Fruit fly (Drosophila melanogaster) whole organism, embryonic: Measurements from ENCODE around the gene CG34432.

Source experiments
- Adf1 ChIP-seq: fragments of 200-800 bp; sonication (Bioruptor generic); IDR thresholded peaks from 2 replicates; pipeline ENCODE4 v1.3.6; 2022; ENCODE audit warnings: missing biosample characterization, missing genetic modification characterization
- Atf3 ChIP-seq: fragments of 200-800 bp; sonication (Bioruptor generic); optimal IDR thresholded peaks from 3 replicates; lab custom pipeline; 2016; ENCODE audit warnings: missing biosample characterization, missing genetic modification characterization
- BEAF-32 ChIP-seq: fragments of 200-800 bp; sonication (Bioruptor generic); optimal IDR thresholded peaks from 3 replicates; lab custom pipeline; 2017; ENCODE audit warnings: missing biosample characterization, missing genetic modification characterization, mild to moderate bottlenecking, moderate library complexity, missing genetic modification reagents
- CG10321 ChIP-seq: fragments of 200-800 bp; sonication (Bioruptor generic); IDR thresholded peaks from 2 replicates; pipeline ENCODE4 v1.3.6; 2022; ENCODE audit warnings: missing biosample characterization, missing genetic modification characterization
- CG10959 ChIP-seq: fragments of 200-800 bp; sonication (Bioruptor generic); IDR thresholded peaks from 2 replicates; pipeline ENCODE4 v1.3.6; 2022; ENCODE audit warnings: missing biosample characterization, missing genetic modification characterization
- CG12391 ChIP-seq: fragments of 200-800 bp; sonication (Bioruptor generic); optimal IDR thresholded peaks from 3 replicates; lab custom pipeline; 2018; ENCODE audit warnings: missing biosample characterization, mild to moderate bottlenecking, missing genetic modification characterization, moderate library complexity
- CG14014 ChIP-seq: fragments of 200-800 bp; sonication (Bioruptor generic); IDR thresholded peaks from 2 replicates; pipeline ENCODE4 v1.3.6; 2022; ENCODE audit warnings: missing biosample characterization, missing genetic modification characterization
- CG14050 ChIP-seq: fragments of 200-800 bp; sonication (Bioruptor generic); IDR thresholded peaks from 3 replicates; pipeline ENCODE4 v1.3.6; 2022; ENCODE audit warnings: missing biosample characterization, missing genetic modification characterization
- CG15011 ChIP-seq: fragments of 200-800 bp; sonication (Bioruptor generic); optimal IDR thresholded peaks from 3 replicates; lab custom pipeline; 2018; ENCODE audit warnings: missing biosample characterization, mild to moderate bottlenecking, missing genetic modification characterization
- CG16779 ChIP-seq: fragments of 200-800 bp; sonication (Bioruptor generic); IDR thresholded peaks from 2 replicates; pipeline ENCODE4 v1.3.6; 2022; ENCODE audit warnings: missing biosample characterization, missing genetic modification characterization
- CG16813 ChIP-seq: fragments of 200-800 bp; sonication (Bioruptor generic); IDR thresholded peaks from 3 replicates; pipeline ENCODE4 v1.3.6; 2022; ENCODE audit warnings: missing biosample characterization, missing genetic modification characterization; ENCODE audit not compliant: partially characterized antibody
- CG17186 ChIP-seq: fragments of 200-800 bp; sonication (Bioruptor generic); optimal IDR thresholded peaks from 3 replicates; lab custom pipeline; 2017; ENCODE audit warnings: missing biosample characterization, missing genetic modification reagents, missing genetic modification characterization
- CG30431 ChIP-seq: fragments of 200-800 bp; sonication (Bioruptor generic); optimal IDR thresholded peaks from 2 replicates; lab custom pipeline; 2017; ENCODE audit warnings: missing biosample characterization, missing genetic modification characterization
- CG3281 ChIP-seq: fragments of 200-800 bp; sonication (Bioruptor generic); optimal IDR thresholded peaks from 3 replicates; lab custom pipeline; 2017; ENCODE audit warnings: missing biosample characterization, mild to moderate bottlenecking, missing genetic modification characterization
- CG6254 ChIP-seq: fragments of 200-800 bp; sonication (Bioruptor generic); optimal IDR thresholded peaks from 3 replicates; lab custom pipeline; 2017; ENCODE audit warnings: mild to moderate bottlenecking, missing biosample characterization, missing genetic modification reagents, missing genetic modification characterization
- CG6765 ChIP-seq: fragments of 200-800 bp; sonication (Bioruptor generic); optimal IDR thresholded peaks from 3 replicates; lab custom pipeline; 2017; ENCODE audit warnings: missing biosample characterization, mild to moderate bottlenecking, missing genetic modification characterization
- CG6791 ChIP-seq: fragments of 200-800 bp; sonication (Bioruptor generic); IDR thresholded peaks from 3 replicates; pipeline ENCODE4 v1.3.6; 2022; ENCODE audit warnings: missing biosample characterization, missing genetic modification characterization; ENCODE audit not compliant: partially characterized antibody
- CG7786 ChIP-seq: fragments of 200-800 bp; sonication (Bioruptor generic); optimal IDR thresholded peaks from 2 replicates; lab custom pipeline; 2016; ENCODE audit warnings: missing biosample characterization, missing genetic modification characterization
- CG8478 ChIP-seq: fragments of >200 bp; optimal IDR thresholded peaks from 2 replicates; lab custom pipeline; 2018
- CG9437 ChIP-seq: fragments of 200-800 bp; sonication (Bioruptor generic); optimal IDR thresholded peaks from 2 replicates; lab custom pipeline; 2018; ENCODE audit warnings: missing biosample characterization, mild to moderate bottlenecking, missing genetic modification characterization
- Deaf1 ChIP-seq: fragments of 200-800 bp; optimal IDR thresholded peaks from 3 replicates; lab custom pipeline; 2019; ENCODE audit warnings: missing biosample characterization, mild to moderate bottlenecking, missing genetic modification characterization, moderate library complexity
- ERR ChIP-seq: fragments of 200-800 bp; sonication (Bioruptor generic); optimal IDR thresholded peaks from 2 replicates; lab custom pipeline; 2016; ENCODE audit warnings: missing biosample characterization, missing genetic modification characterization
- Ets65A ChIP-seq: fragments of 200-800 bp; sonication (Bioruptor generic); peaks from one replicate; lab custom pipeline; 2016; ENCODE audit warnings: missing biosample characterization, missing genetic modification characterization
- Fer1 ChIP-seq: fragments of 200-800 bp; sonication (Bioruptor generic); optimal IDR thresholded peaks from 2 replicates; lab custom pipeline; 2017; ENCODE audit warnings: missing biosample characterization, mild to moderate bottlenecking, missing genetic modification characterization
- HHEX ChIP-seq: fragments of 200-800 bp; sonication (Bioruptor generic); optimal IDR thresholded peaks from 3 replicates; lab custom pipeline; 2017; ENCODE audit warnings: missing biosample characterization, mild to moderate bottlenecking, missing genetic modification characterization, missing genetic modification reagents
- HLH4C ChIP-seq: fragments of 200-800 bp; sonication (Bioruptor generic); IDR thresholded peaks from 3 replicates; pipeline ENCODE4 v1.3.6; 2022; ENCODE audit warnings: missing biosample characterization, missing genetic modification characterization; ENCODE audit not compliant: partially characterized antibody
- HLHmδ ChIP-seq: fragments of 200-800 bp; sonication (Bioruptor generic); optimal IDR thresholded peaks from 2 replicates; lab custom pipeline; 2018; ENCODE audit warnings: missing biosample characterization, mild to moderate bottlenecking, missing genetic modification characterization, moderate library complexity
- HmgZ ChIP-seq: fragments of 200-800 bp; sonication (Bioruptor generic); optimal IDR thresholded peaks from 2 replicates; lab custom pipeline; 2018; ENCODE audit warnings: missing biosample characterization, mild to moderate bottlenecking, missing genetic modification characterization
- Mrtf ChIP-seq: fragments of 200-800 bp; sonication (Bioruptor generic); IDR thresholded peaks from 3 replicates; pipeline ENCODE4 v1.3.6; 2022; ENCODE audit warnings: missing biosample characterization, missing genetic modification characterization
- Nf-YA ChIP-seq: fragments of 200-800 bp; sonication (Bioruptor generic); IDR thresholded peaks from 2 replicates; pipeline ENCODE4 v1.3.6; 2022; ENCODE audit warnings: missing biosample characterization, missing genetic modification characterization
- Nf-YC ChIP-seq: fragments of 200-800 bp; optimal IDR thresholded peaks from 3 replicates; lab custom pipeline; 2019; ENCODE audit warnings: missing biosample characterization, mild to moderate bottlenecking, missing genetic modification characterization, moderate library complexity
- Stat92E ChIP-seq, 3 experiments: fragments of >200 bp in 2 of 3; fragments of 200-800 bp in 1 of 3; sonication (Bioruptor generic) in 1 of 3; optimal IDR thresholded peaks; 2 replicates each; lab custom pipeline; 2017 to 2019; ENCODE audit warnings: missing biosample characterization in 3 of 3, missing genetic modification characterization in 3 of 3, mild to moderate bottlenecking in 1 of 3, moderate library complexity in 1 of 3
- abd-A ChIP-seq: fragments of 200-800 bp; sonication (Bioruptor generic); optimal IDR thresholded peaks from 3 replicates; lab custom pipeline; 2019; ENCODE audit warnings: missing biosample characterization, mild to moderate bottlenecking, missing genetic modification characterization, moderate library complexity
- crol ChIP-seq: fragments of 200-800 bp; sonication (Bioruptor generic); IDR thresholded peaks from 2 replicates; pipeline ENCODE4 v1.3.6; 2022; ENCODE audit warnings: missing biosample characterization, missing genetic modification characterization
- ewg ChIP-seq: fragments of 200-800 bp; sonication (Bioruptor generic); optimal IDR thresholded peaks from 3 replicates; lab custom pipeline; 2017; ENCODE audit warnings: mild to moderate bottlenecking, missing biosample characterization, missing genetic modification reagents, missing genetic modification characterization
- fd64A ChIP-seq: fragments of 200-800 bp; sonication (Bioruptor generic); optimal IDR thresholded peaks from 3 replicates; lab custom pipeline; 2018; ENCODE audit warnings: missing biosample characterization, mild to moderate bottlenecking, missing genetic modification characterization
- fru ChIP-seq: fragments of >200 bp; optimal IDR thresholded peaks from 2 replicates; lab custom pipeline; 2017
- onecut ChIP-seq: fragments of 200-800 bp; sonication (Bioruptor generic); IDR thresholded peaks from 2 replicates; pipeline ENCODE4 v1.3.6; 2022; ENCODE audit warnings: missing biosample characterization, missing genetic modification characterization
- psq ChIP-seq: fragments of 200-800 bp; sonication (Bioruptor generic); optimal IDR thresholded peaks from 2 replicates; lab custom pipeline; 2017; ENCODE audit warnings: missing biosample characterization, missing genetic modification characterization
- sob ChIP-seq: fragments of 200-800 bp; sonication (Bioruptor generic); IDR thresholded peaks from 2 replicates; pipeline ENCODE4 v1.3.6; 2022; ENCODE audit warnings: missing biosample characterization, missing genetic modification characterization
- sr ChIP-seq: fragments of 200-800 bp; sonication (Bioruptor generic); IDR thresholded peaks from 3 replicates; pipeline ENCODE4 v1.3.6; 2022; ENCODE audit warnings: missing biosample characterization, missing genetic modification characterization
- tx ChIP-seq: fragments of 200-800 bp; sonication (Bioruptor generic); optimal IDR thresholded peaks from 2 replicates; lab custom pipeline; 2016; ENCODE audit warnings: missing biosample characterization, missing genetic modification characterization
- vnd ChIP-seq: fragments of 200-800 bp; sonication (Bioruptor generic); IDR thresholded peaks from 3 replicates; pipeline ENCODE4 v1.3.6; 2022; ENCODE audit warnings: missing biosample characterization, missing genetic modification characterization; ENCODE audit not compliant: partially characterized antibody

The CG34432 gene

dm6 chr3R:30616098-30616857, 32.7 kb upstream of the CG34432 start (continued):
- no peak for TF ChIP-seq Stat92E (GFP tag; optimal IDR thresholded peaks at IDR 0.05; lab: Kevin White, UChicago)
- TF ChIP-seq Adf1 = peak; percentile 74
- TF ChIP-seq CG9437 = peak; percentile 27
- TF ChIP-seq fd64A = no peak
- no peak for TF ChIP-seq onecut (GFP tag; lab: Robert Waterston, UW)
- no peak for TF ChIP-seq CG14014 (GFP tag; lab: Robert Waterston, UW)
- TF ChIP-seq Fer1 (GFP tag; lab: Kevin White, UChicago) = no peak
- TF ChIP-seq Nf-YC (tag; lab: Kevin White, UChicago) = peak; percentile 97
- TF ChIP-seq vnd (GFP tag; lab: Robert Waterston, UW) = no peak
- TF ChIP-seq CG6254 (GFP tag; lab: Kevin White, UChicago) = no peak
- TF ChIP-seq sr (GFP tag; lab: Robert Waterston, UW) = peak; percentile 78; the same call in 2 of the 3 replicates
- TF ChIP-seq CG30431 = no peak
- TF ChIP-seq fru (lab: Kevin White, UChicago) = no peak
- no peak for TF ChIP-seq HLH4C (GFP tag; lab: Robert Waterston, UW)
- TF ChIP-seq Ets65A (GFP tag; lab: Kevin White, UChicago) = no peak
- peak; percentile 79 for TF ChIP-seq Deaf1
- TF ChIP-seq HHEX = no peak
- no peak for TF ChIP-seq Mrtf
- TF ChIP-seq CG6791 (GFP tag; lab: Robert Waterston, UW) = 0 out of 3 replicates have a peak, but pooled peaks have one; percentile 12
- TF ChIP-seq sob (GFP tag; lab: Robert Waterston, UW) = no peak
- no peak for TF ChIP-seq BEAF-32
- TF ChIP-seq CG10959 = no peak
- TF ChIP-seq ewg (GFP tag; lab: Kevin White, UChicago) = peak; percentile 56
- no peak for TF ChIP-seq CG14050 (GFP tag; lab: Robert Waterston, UW)
- TF ChIP-seq HLHmδ (GFP tag; lab: Kevin White, UChicago) = no peak
- TF ChIP-seq CG8478 (lab: Kevin White, UChicago) = no peak
- TF ChIP-seq CG15011 (GFP tag; lab: Kevin White, UChicago) = no peak
- no peak for TF ChIP-seq psq (GFP tag; lab: Kevin White, UChicago)
- no peak for TF ChIP-seq CG3281 (GFP tag; lab: Kevin White, UChicago)
- TF ChIP-seq CG6765 (GFP tag; lab: Kevin White, UChicago) = no peak
- TF ChIP-seq abd-A (tag; lab: Kevin White, UChicago) = peak; percentile 10
- TF ChIP-seq CG16779 (GFP tag; lab: Robert Waterston, UW) = no peak
- TF ChIP-seq Atf3 (GFP tag; lab: Kevin White, UChicago) = no peak
- 0 out of 2 replicates have a peak, but pooled peaks have one; percentile 17 for TF ChIP-seq Nf-YA (GFP tag; lab: Robert Waterston, UW)
- TF ChIP-seq ERR (GFP tag; lab: Kevin White, UChicago) = no peak
- no peak for TF ChIP-seq CG7786 (GFP tag; lab: Kevin White, UChicago)
- TF ChIP-seq CG17186 = no peak
- TF ChIP-seq CG16813 (GFP tag; lab: Robert Waterston, UW) = no peak
- no peak for TF ChIP-seq HmgZ (tag; lab: Kevin White, UChicago)
- TF ChIP-seq crol (GFP tag; lab: Robert Waterston, UW) = peak; percentile 66
- TF ChIP-seq CG12391 = no peak
- no peak for TF ChIP-seq tx (GFP tag; lab: Kevin White, UChicago)
- TF ChIP-seq CG10321 (GFP tag; lab: Robert Waterston, UW) = peak; percentile 66
